Fruit fly (Drosophila melanogaster): ENCODE data around the gene CG44139.

Gene CG44139

dm6 chr2L:2375655-2376417 lies 48.8 kb upstream of the CG44139 start, which contains the start of gene Atxn7 (continued):
- TF ChIP-seq CG3919 (GFP tag; optimal IDR thresholded peaks at IDR 0.05) (peak; percentile 100), Met (GFP tag; optimal IDR thresholded peaks at IDR 0.05) (peak; percentile 77), fd59A (GFP tag; optimal IDR thresholded peaks at IDR 0.05) (peak; percentile 40), Smox (GFP tag; optimal IDR thresholded peaks at IDR 0.05) (peak; percentile 67), CG8119 (GFP tag; IDR thresholded peaks at IDR 0.05) (no peak; the same call in 2 of the 3 replicates), dac (GFP tag; optimal IDR thresholded peaks at IDR 0.05) (peak; percentile 44), CG6808 (GFP tag; optimal IDR thresholded peaks at IDR 0.05) (peak; percentile 30), CG15336 (GFP tag; IDR thresholded peaks at IDR 0.05) (peak; percentile 16; the same call in 1 of the 2 replicates), acj6 (GFP tag; optimal IDR thresholded peaks at IDR 0.05) (peak; percentile 70), CG8319 (GFP tag; optimal IDR thresholded peaks at IDR 0.05) (no peak), Lpt (GFP tag; optimal IDR thresholded peaks at IDR 0.05) (peak; percentile 22), Eip75B (GFP tag; optimal IDR thresholded peaks at IDR 0.05) (peak; percentile 65), CG6792 (GFP tag; optimal IDR thresholded peaks at IDR 0.05) (peak; percentile 46), lz (GFP tag; optimal IDR thresholded peaks at IDR 0.05) (peak; percentile 81)

DNA sequence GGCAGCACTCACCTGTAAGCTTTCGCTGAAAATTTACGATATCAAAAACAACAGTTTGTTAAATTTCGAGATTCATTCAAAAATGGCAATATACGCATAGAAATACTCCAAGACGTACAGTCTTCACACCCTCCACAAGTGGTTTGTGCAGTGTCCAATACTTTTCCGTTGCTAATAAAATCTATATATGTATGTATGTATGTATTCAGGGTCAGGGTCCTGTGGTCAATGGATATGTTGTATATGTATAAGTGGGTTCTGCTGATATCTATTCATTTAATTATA lies 48.2 kb upstream of the CG44139 start:
- 0 out of 3 replicates have a peak, but pooled peaks have one; percentile 24 for TF ChIP-seq CG8119 (GFP tag; IDR thresholded peaks at IDR 0.05)
- no peak for TF ChIP-seq CG3032 (tag; optimal IDR thresholded peaks at IDR 0.05)

DNA sequence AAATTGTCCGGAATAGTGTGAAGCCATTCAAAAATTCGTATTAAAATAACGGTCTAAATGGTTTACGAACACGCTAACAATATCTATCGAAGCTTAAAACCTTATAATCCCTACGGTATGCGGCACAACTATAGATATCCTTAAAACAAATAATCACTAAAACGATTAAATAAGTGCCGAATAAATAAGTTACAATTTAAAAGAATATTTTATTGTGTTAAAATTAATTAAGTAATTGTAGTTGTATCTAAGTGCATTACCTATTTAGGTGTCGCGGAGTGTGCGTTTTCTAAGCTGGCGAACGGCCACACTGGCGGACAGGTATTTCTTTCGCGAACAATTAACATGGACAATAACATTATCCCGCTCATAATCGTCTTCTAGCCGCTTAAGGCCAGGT lies 43.8 kb upstream of the CG44139 start, which contains the start of gene Eogt:
TSS of gene Eogt (plus strand) at position 293 of the 400 bp plus-strand sequence.
- TF ChIP-seq CG3919 (GFP tag; optimal IDR thresholded peaks at IDR 0.05) = peak; percentile 91
- peak; percentile 91 for TF ChIP-seq Met (GFP tag; optimal IDR thresholded peaks at IDR 0.05)
- TF ChIP-seq OdsH (GFP tag; optimal IDR thresholded peaks at IDR 0.05) = peak; percentile 96
- TF ChIP-seq svp (GFP tag) = peak; percentile 97
- peak; percentile 79 for TF ChIP-seq CG8319 (GFP tag; optimal IDR thresholded peaks at IDR 0.05)
- peak; percentile 95 for TF ChIP-seq Gug (GFP tag; IDR thresholded peaks at IDR 0.05)
- peak; percentile 83 for TF ChIP-seq Eip93F (GFP tag; optimal IDR thresholded peaks at IDR 0.05)
- peak; percentile 93 for TF ChIP-seq CG6792 (GFP tag; optimal IDR thresholded peaks at IDR 0.05)
- peak; percentile 97 for TF ChIP-seq CG1621 (tag; optimal IDR thresholded peaks at IDR 0.05)
- peak; percentile 88 for TF ChIP-seq CG16779 (tag; optimal IDR thresholded peaks at IDR 0.05)
- TF ChIP-seq fkh (GFP tag; optimal IDR thresholded peaks at IDR 0.05) = peak; percentile 46
- TF ChIP-seq Hr4 (GFP tag; optimal IDR thresholded peaks at IDR 0.05) = peak; percentile 93
- TF ChIP-seq CG6276 (GFP tag; optimal IDR thresholded peaks at IDR 0.05) = peak; percentile 89
- peak; percentile 80 for TF ChIP-seq CG9139 (GFP tag; optimal IDR thresholded peaks at IDR 0.05)
- TF ChIP-seq salr (GFP tag; optimal IDR thresholded peaks at IDR 0.05) = peak; percentile 84 to 96
- peak; percentile 96 for TF ChIP-seq CG11294 (GFP tag; IDR thresholded peaks at IDR 0.05)
- TF ChIP-seq net (GFP tag; optimal IDR thresholded peaks at IDR 0.05) = peak; percentile 89
- peak; percentile 94 for TF ChIP-seq Sox14 (GFP tag; optimal IDR thresholded peaks at IDR 0.05)
- TF ChIP-seq spab (GFP tag; optimal IDR thresholded peaks at IDR 0.05) = peak; percentile 89
- TF ChIP-seq Ets21C (GFP tag; optimal IDR thresholded peaks at IDR 0.05) = peak; percentile 86
- TF ChIP-seq CG6808 (GFP tag; optimal IDR thresholded peaks at IDR 0.05) = peak; percentile 88
- peak; percentile 95 for TF ChIP-seq acj6 (GFP tag; optimal IDR thresholded peaks at IDR 0.05)
- peak; percentile 91 for TF ChIP-seq cyc (GFP tag; optimal IDR thresholded peaks at IDR 0.05)
- peak; percentile 97 for TF ChIP-seq Ets96B (tag; optimal IDR thresholded peaks at IDR 0.05)
- peak; percentile 98 for TF ChIP-seq Eip78C (GFP tag)
- peak; percentile 93 for TF ChIP-seq esn (GFP tag; optimal IDR thresholded peaks at IDR 0.05)
- peak; percentile 94 for TF ChIP-seq CG10669 (GFP tag; optimal IDR thresholded peaks at IDR 0.05)
- TF ChIP-seq lz (GFP tag; optimal IDR thresholded peaks at IDR 0.05) = peak; percentile 95
- TF ChIP-seq eg (GFP tag; IDR thresholded peaks at IDR 0.05) = peak; percentile 99
- TF ChIP-seq Smox (GFP tag; optimal IDR thresholded peaks at IDR 0.05) = peak; percentile 92
- TF ChIP-seq CG11902 (GFP tag; optimal IDR thresholded peaks at IDR 0.05) = peak; percentile 93
- peak; percentile 93 for TF ChIP-seq CG8632 (GFP tag; optimal IDR thresholded peaks at IDR 0.05)
- peak; percentile 84 for TF ChIP-seq dac (GFP tag; optimal IDR thresholded peaks at IDR 0.05)
- TF ChIP-seq CG31627 (GFP tag; optimal IDR thresholded peaks at IDR 0.05) = peak; percentile 93
- peak; percentile 43 for TF ChIP-seq fd85E (GFP tag; optimal IDR thresholded peaks at IDR 0.05)
- peak; percentile 90 for TF ChIP-seq achi (GFP tag; optimal IDR thresholded peaks at IDR 0.05)
- TF ChIP-seq CG3032 (tag; optimal IDR thresholded peaks at IDR 0.05) = peak; percentile 98
- TF ChIP-seq CG15336 (GFP tag; IDR thresholded peaks at IDR 0.05) = peak; percentile 96
- peak; percentile 95 for TF ChIP-seq CG34406 (GFP tag; optimal IDR thresholded peaks at IDR 0.05)
- TF ChIP-seq Lpt (GFP tag; optimal IDR thresholded peaks at IDR 0.05) = peak; percentile 89
- peak; percentile 93 for TF ChIP-seq pdm3 (GFP tag; optimal IDR thresholded peaks at IDR 0.05)
- TF ChIP-seq CG7368 (GFP tag; optimal IDR thresholded peaks at IDR 0.05) = peak; percentile 84
